Worm (Caenorhabditis elegans) whole organism, late embryonic: Measurements from ENCODE around the gene dpy-11.

Source experiments
- gmeb-2 ChIP-seq: sonication (generic microtip); optimal IDR thresholded peaks from 2 replicates; lab custom pipeline; 2016; ENCODE audit warnings: missing genetic modification characterization, inconsistent platforms, missing compliant biosample characterization
- nhr-11 ChIP-seq: fragments of 150-350 bp; optimal IDR thresholded peaks from 2 replicates; lab custom pipeline; 2014; ENCODE audit warnings: missing biosample characterization, missing genetic modification characterization
- pag-3 ChIP-seq: sonication (generic microtip); optimal IDR thresholded peaks from 2 replicates; lab custom pipeline; 2016; ENCODE audit warnings: missing compliant biosample characterization, missing genetic modification characterization, borderline replicate concordance

- TF ChIP-seq nhr-11 (tag; lab: Kevin White, UChicago) = no peak
- no peak for TF ChIP-seq gmeb-2 (tag; lab: Kevin White, UChicago)
- no peak for TF ChIP-seq pag-3 (tag; lab: Kevin White, UChicago)
Measured at ce11 chrV:6514887-6515324, at the start of gene dpy-11.
